Fruit fly (Drosophila melanogaster) whole organism, embryonic: ENCODE data around the gene hry.
A peak's percentile ranks its signal among the peaks of the same experiment; 100 is the strongest.

Experiments used
- Asciz ChIP-seq: fragments of 200-800 bp; sonication (Bioruptor generic); optimal IDR thresholded peaks from 2 replicates; lab custom pipeline; 2017; ENCODE audit warnings: missing biosample characterization, mild to moderate bottlenecking, missing genetic modification characterization, missing genetic modification reagents
- CG10543 ChIP-seq: fragments of 200-800 bp; sonication (Bioruptor generic); optimal IDR thresholded peaks from 3 replicates; lab custom pipeline; 2017; ENCODE audit warnings: missing biosample characterization, mild to moderate bottlenecking, missing genetic modification characterization, moderate library complexity
- CG10959 ChIP-seq: fragments of 200-800 bp; sonication (Bioruptor generic); IDR thresholded peaks from 2 replicates; pipeline ENCODE4 v1.3.6; 2022; ENCODE audit warnings: missing biosample characterization, missing genetic modification characterization
- CG11093 ChIP-seq: fragments of 200-800 bp; sonication (Bioruptor generic); IDR thresholded peaks from 3 replicates; pipeline ENCODE4 v1.3.6; 2022; ENCODE audit warnings: missing biosample characterization, missing genetic modification characterization
- CG12219 ChIP-seq: fragments of 200-800 bp; sonication (Bioruptor generic); optimal IDR thresholded peaks from 3 replicates; lab custom pipeline; 2018; ENCODE audit warnings: missing biosample characterization, mild to moderate bottlenecking, missing genetic modification characterization
- CG13123 ChIP-seq: fragments of 200-800 bp; sonication (Bioruptor generic); optimal IDR thresholded peaks from 2 replicates; lab custom pipeline; 2016; ENCODE audit warnings: missing biosample characterization, missing genetic modification characterization
- CG13894 ChIP-seq: fragments of 200-800 bp; sonication (Bioruptor generic); optimal IDR thresholded peaks from 3 replicates; lab custom pipeline; 2018; ENCODE audit warnings: missing biosample characterization, mild to moderate bottlenecking, missing genetic modification characterization, moderate library complexity
- CG14667 ChIP-seq: fragments of 200-800 bp; sonication (Bioruptor generic); IDR thresholded peaks from 2 replicates; pipeline ENCODE4 v1.3.6; 2022; ENCODE audit warnings: missing biosample characterization, missing genetic modification characterization
- CG14710 ChIP-seq: fragments of 200-800 bp; sonication (Bioruptor generic); optimal IDR thresholded peaks from 3 replicates; lab custom pipeline; 2019; ENCODE audit warnings: missing biosample characterization, mild to moderate bottlenecking, missing genetic modification characterization, moderate library complexity
- CG1792 ChIP-seq: fragments of 200-800 bp; sonication (Bioruptor generic); optimal IDR thresholded peaks from 2 replicates; lab custom pipeline; 2016; ENCODE audit warnings: missing biosample characterization, missing genetic modification characterization
- CG6175 ChIP-seq: fragments of 200-800 bp; sonication (Bioruptor generic); IDR thresholded peaks from 3 replicates; pipeline ENCODE4 v1.3.6; 2022; ENCODE audit warnings: missing biosample characterization, missing genetic modification characterization
- CG6683 ChIP-seq: fragments of 200-800 bp; sonication (Bioruptor generic); optimal IDR thresholded peaks from 2 replicates; lab custom pipeline; 2017; ENCODE audit warnings: missing biosample characterization, mild to moderate bottlenecking, missing genetic modification characterization, missing genetic modification reagents
- CG6689 ChIP-seq: fragments of 200-800 bp; sonication (Bioruptor generic); IDR thresholded peaks from 2 replicates; pipeline ENCODE4 v1.3.6; 2022; ENCODE audit warnings: missing biosample characterization, missing genetic modification characterization
- CG6791 ChIP-seq: fragments of 200-800 bp; sonication (Bioruptor generic); IDR thresholded peaks from 3 replicates; pipeline ENCODE4 v1.3.6; 2022; ENCODE audit warnings: missing biosample characterization, missing genetic modification characterization; ENCODE audit not compliant: partially characterized antibody
- CG6813 ChIP-seq: fragments of 200-800 bp; sonication (Bioruptor generic); optimal IDR thresholded peaks from 2 replicates; lab custom pipeline; 2017; ENCODE audit warnings: missing biosample characterization, missing genetic modification characterization, mild to moderate bottlenecking, moderate library complexity, missing genetic modification reagents
- CG9797 ChIP-seq: fragments of 200-800 bp; sonication (Bioruptor generic); optimal IDR thresholded peaks from 3 replicates; lab custom pipeline; 2018; ENCODE audit warnings: missing biosample characterization, mild to moderate bottlenecking, missing genetic modification characterization
- CG9876 ChIP-seq: fragments of 200-800 bp; sonication (Bioruptor generic); optimal IDR thresholded peaks from 2 replicates; lab custom pipeline; 2016; ENCODE audit warnings: missing biosample characterization, missing genetic modification characterization
- Dbx ChIP-seq: fragments of 200-800 bp; sonication (Bioruptor generic); IDR thresholded peaks from 3 replicates; pipeline ENCODE4 v1.3.6; 2022; ENCODE audit warnings: missing biosample characterization, missing genetic modification characterization
- Dip2 ChIP-seq: fragments of 200-800 bp; sonication (Bioruptor generic); IDR thresholded peaks from 2 replicates; pipeline ENCODE4 v1.3.6; 2022; ENCODE audit warnings: missing biosample characterization, missing genetic modification characterization
- Doc3 ChIP-seq: fragments of 200-800 bp; sonication (Bioruptor generic); IDR thresholded peaks from 3 replicates; pipeline ENCODE4 v1.3.6; 2022; ENCODE audit warnings: missing biosample characterization, missing genetic modification characterization; ENCODE audit not compliant: partially characterized antibody
- Eip74EF ChIP-seq, 2 experiments: fragments of 200-800 bp in 1 of 2; fragments of >200 bp in 1 of 2; sonication (Bioruptor generic) in 1 of 2; optimal IDR thresholded peaks; 2 replicates each; lab custom pipeline; 2017 to 2019; ENCODE audit warnings: missing biosample characterization in 2 of 2, missing genetic modification characterization in 2 of 2, mild to moderate bottlenecking in 1 of 2, moderate library complexity in 1 of 2
- Elba2 ChIP-seq: fragments of 200-800 bp; sonication (Bioruptor generic); optimal IDR thresholded peaks from 3 replicates; lab custom pipeline; 2016; ENCODE audit warnings: missing biosample characterization, missing genetic modification characterization
- Fer1 ChIP-seq: fragments of 200-800 bp; sonication (Bioruptor generic); optimal IDR thresholded peaks from 2 replicates; lab custom pipeline; 2017; ENCODE audit warnings: missing biosample characterization, mild to moderate bottlenecking, missing genetic modification characterization
- Hr78 ChIP-seq, 2 experiments: fragments of 200-800 bp in 1 of 2; fragments of >200 bp in 1 of 2; sonication (Bioruptor generic) in 1 of 2; optimal IDR thresholded peaks; 2 replicates each; lab custom pipeline; 2017 to 2019; ENCODE audit warnings: missing biosample characterization in 2 of 2, missing genetic modification characterization in 2 of 2, mild to moderate bottlenecking in 1 of 2, moderate library complexity in 1 of 2
- Med ChIP-seq: fragments of 200-800 bp; sonication (Bioruptor generic); peaks from one replicate; lab custom pipeline; 2016; ENCODE audit warnings: missing biosample characterization, missing genetic modification characterization, mild to moderate bottlenecking, inconsistent platforms, moderate library complexity
- NK7.1 ChIP-seq: fragments of 200-800 bp; sonication (Bioruptor generic); optimal IDR thresholded peaks from 3 replicates; lab custom pipeline; 2016; ENCODE audit warnings: missing biosample characterization, missing genetic modification characterization
- Neu2 ChIP-seq: fragments of 200-800 bp; sonication (Bioruptor generic); optimal IDR thresholded peaks from 3 replicates; lab custom pipeline; 2016; ENCODE audit warnings: missing biosample characterization, missing genetic modification characterization, borderline replicate concordance
- Nf-YB ChIP-seq: fragments of 200-800 bp; sonication (Bioruptor generic); optimal IDR thresholded peaks from 3 replicates; lab custom pipeline; 2019; ENCODE audit warnings: missing biosample characterization, mild to moderate bottlenecking, missing genetic modification characterization, moderate library complexity
- Pdp1 ChIP-seq, 2 experiments: fragments of 200-800 bp; sonication (Bioruptor generic); optimal IDR thresholded peaks; 3 replicates each; lab custom pipeline; 2016; ENCODE audit warnings: missing biosample characterization in 2 of 2, missing genetic modification characterization in 2 of 2, mild to moderate bottlenecking in 1 of 2, moderate library complexity in 1 of 2
- Ptx1 ChIP-seq: fragments of 200-800 bp; sonication (Bioruptor generic); IDR thresholded peaks from 2 replicates; pipeline ENCODE4 v1.3.6; 2022; ENCODE audit warnings: missing biosample characterization, missing genetic modification characterization
- Ravus ChIP-seq: fragments of 200-800 bp; sonication (Bioruptor generic); IDR thresholded peaks from 2 replicates; pipeline ENCODE4 v1.3.6; 2022; ENCODE audit warnings: missing biosample characterization, missing genetic modification characterization
- Side ChIP-seq: fragments of 200-800 bp; sonication (Bioruptor generic); optimal IDR thresholded peaks from 2 replicates; lab custom pipeline; 2016; ENCODE audit warnings: missing biosample characterization, missing genetic modification characterization
- Ssrp ChIP-seq: fragments of 200-800 bp; sonication (Bioruptor generic); optimal IDR thresholded peaks from 2 replicates; lab custom pipeline; 2018; ENCODE audit warnings: missing biosample characterization, mild to moderate bottlenecking, missing genetic modification characterization, moderate library complexity
- abd-A ChIP-seq: fragments of 200-800 bp; sonication (Bioruptor generic); optimal IDR thresholded peaks from 3 replicates; lab custom pipeline; 2019; ENCODE audit warnings: missing biosample characterization, mild to moderate bottlenecking, missing genetic modification characterization, moderate library complexity
- bbx ChIP-seq: fragments of 200-800 bp; sonication (Bioruptor generic); IDR thresholded peaks from 2 replicates; pipeline ENCODE4 v1.3.6; 2022; ENCODE audit warnings: missing biosample characterization, missing genetic modification characterization; ENCODE audit not compliant: partially characterized antibody
- dimm ChIP-seq: fragments of 200-800 bp; sonication (Bioruptor generic); IDR thresholded peaks from 2 replicates; pipeline ENCODE4 v1.3.6; 2022; ENCODE audit warnings: missing biosample characterization, missing genetic modification characterization
- gfzf ChIP-seq: fragments of 200-800 bp; sonication (Bioruptor generic); optimal IDR thresholded peaks from 2 replicates; lab custom pipeline; 2016; ENCODE audit warnings: missing biosample characterization, mild to moderate bottlenecking, missing genetic modification characterization, moderate library complexity
- ken ChIP-seq: fragments of 200-800 bp; sonication (Bioruptor generic); IDR thresholded peaks from 3 replicates; pipeline ENCODE4 v1.3.6; 2022; ENCODE audit warnings: missing biosample characterization, missing genetic modification characterization
- klu ChIP-seq: fragments of 200-800 bp; sonication (Bioruptor generic); IDR thresholded peaks from 2 replicates; pipeline ENCODE4 v1.3.6; 2022; ENCODE audit warnings: missing biosample characterization, missing genetic modification characterization
- mirr ChIP-seq: fragments of 200-800 bp; sonication (Bioruptor generic); optimal IDR thresholded peaks from 3 replicates; lab custom pipeline; 2018; ENCODE audit warnings: missing biosample characterization, mild to moderate bottlenecking, missing genetic modification characterization
- nerfin-2 ChIP-seq: fragments of 200-800 bp; sonication (Bioruptor generic); IDR thresholded peaks from 2 replicates; pipeline ENCODE4 v1.3.6; 2022; ENCODE audit warnings: missing biosample characterization, missing genetic modification characterization; ENCODE audit not compliant: partially characterized antibody
- pum ChIP-seq: fragments of 200-800 bp; sonication (Bioruptor generic); optimal IDR thresholded peaks from 2 replicates; lab custom pipeline; 2016; ENCODE audit warnings: missing biosample characterization, missing genetic modification characterization
- sd ChIP-seq: fragments of 200-800 bp; sonication (Bioruptor generic); optimal IDR thresholded peaks from 3 replicates; lab custom pipeline; 2018; ENCODE audit warnings: missing biosample characterization, mild to moderate bottlenecking, missing genetic modification characterization, moderate library complexity
- sens ChIP-seq: fragments of 200-800 bp; sonication (Bioruptor generic); peaks from one replicate; lab custom pipeline; 2016; ENCODE audit warnings: missing biosample characterization, missing genetic modification characterization
- ssp ChIP-seq: fragments of 200-800 bp; sonication (Bioruptor generic); IDR thresholded peaks from 2 replicates; pipeline ENCODE4 v1.3.6; 2022; ENCODE audit warnings: missing biosample characterization, missing genetic modification characterization
- trem ChIP-seq: fragments of 200-800 bp; optimal IDR thresholded peaks from 3 replicates; lab custom pipeline; 2019; ENCODE audit warnings: missing biosample characterization, mild to moderate bottlenecking, missing genetic modification characterization, moderate library complexity
- yki ChIP-seq: fragments of >200 bp; optimal IDR thresholded peaks from 3 replicates; lab custom pipeline; 2018
- zen2 ChIP-seq: fragments of 200-800 bp; sonication (Bioruptor generic); IDR thresholded peaks from 3 replicates; pipeline ENCODE4 v1.3.6; 2022; ENCODE audit warnings: missing biosample characterization, missing genetic modification characterization; ENCODE audit not compliant: partially characterized antibody

Gene hry

dm6 chr3L:8697862-8698261 is 22.3 kb downstream of the hry start (continued):
- TF ChIP-seq nerfin-2 (GFP tag; lab: Robert Waterston, UW) (no peak), CG14710 (no peak), klu (no peak), CG6683 (no peak), CG9797 (GFP tag; lab: Kevin White, UChicago) (no peak), abd-A (tag; lab: Kevin White, UChicago) (peak; percentile 65), Dbx (GFP tag; lab: Robert Waterston, UW) (0 out of 3 replicates have a peak, but pooled peaks have one; percentile 28), Med (GFP tag; lab: Kevin White, UChicago) (peak; percentile 39), CG6175 (peak; percentile 81; the same call in 2 of the 3 replicates), CG9876 (GFP tag; lab: Kevin White, UChicago) (no peak), CG12219 (GFP tag; lab: Kevin White, UChicago) (no peak)

- TF ChIP-seq ken: no peak
- no peak for TF ChIP-seq trem
- TF ChIP-seq pum (GFP tag; lab: Kevin White, UChicago): no peak
- peak; percentile 76 for TF ChIP-seq CG10543
- peak; percentile 40 for TF ChIP-seq CG6813 (GFP tag; lab: Kevin White, UChicago)
- TF ChIP-seq ssp (GFP tag; lab: Robert Waterston, UW): no peak
- TF ChIP-seq CG13894 (tag; lab: Kevin White, UChicago): no peak
- TF ChIP-seq yki (lab: Kevin White, UChicago): no peak
- TF ChIP-seq Side (GFP tag; lab: Kevin White, UChicago): no peak
- peak; percentile 41 for TF ChIP-seq sens (GFP tag; lab: Kevin White, UChicago)
- TF ChIP-seq CG10959: no peak
- peak in 1 of 2 experiments; percentile 96 for TF ChIP-seq Hr78 (GFP tag; optimal IDR thresholded peaks at IDR 0.05; lab: Kevin White, UChicago)
- TF ChIP-seq Dip2 (GFP tag; lab: Robert Waterston, UW): no peak
- no peak for TF ChIP-seq Neu2 (GFP tag; lab: Kevin White, UChicago)
- TF ChIP-seq abd-A (tag; lab: Kevin White, UChicago): peak; percentile 23
- no peak for TF ChIP-seq Ravus
- TF ChIP-seq mirr (GFP tag; lab: Kevin White, UChicago): peak; percentile 89
- TF ChIP-seq Nf-YB (GFP tag; lab: Kevin White, UChicago): no peak
- TF ChIP-seq CG14667 (GFP tag; lab: Robert Waterston, UW): no peak
- TF ChIP-seq CG13123 (GFP tag; lab: Kevin White, UChicago): no peak
- no peak for TF ChIP-seq CG11093 (GFP tag; lab: Robert Waterston, UW)
- TF ChIP-seq dimm: no peak
- TF ChIP-seq Asciz: no peak
- TF ChIP-seq Ssrp (tag; lab: Kevin White, UChicago): no peak
- no peak for TF ChIP-seq Elba2 (GFP tag; lab: Kevin White, UChicago)
- TF ChIP-seq Eip74EF (GFP tag; optimal IDR thresholded peaks at IDR 0.05; lab: Kevin White, UChicago): peak in 1 of 2 experiments; percentile 89
- TF ChIP-seq Ptx1 (GFP tag; lab: Robert Waterston, UW): no peak
- TF ChIP-seq gfzf (GFP tag; lab: Kevin White, UChicago): no peak
- TF ChIP-seq Pdp1 (GFP tag; optimal IDR thresholded peaks at IDR 0.05; lab: Kevin White, UChicago): peak in 1 of 2 experiments; percentile 13
- TF ChIP-seq NK7.1 (GFP tag; lab: Kevin White, UChicago): no peak
- TF ChIP-seq CG6791 (GFP tag; lab: Robert Waterston, UW): no peak
- TF ChIP-seq bbx: no peak
- TF ChIP-seq zen2 (GFP tag; lab: Robert Waterston, UW): no peak
- peak; percentile 68 for TF ChIP-seq sd (tag; lab: Kevin White, UChicago)
- TF ChIP-seq CG1792 (GFP tag; lab: Kevin White, UChicago): no peak
- TF ChIP-seq CG6689 (GFP tag; lab: Robert Waterston, UW): no peak
- TF ChIP-seq Fer1 (GFP tag; lab: Kevin White, UChicago): peak; percentile 36
- TF ChIP-seq Doc3 (GFP tag; lab: Robert Waterston, UW): no peak
These were observed 23.1 kb downstream of the hry start for dm6 chr3L:8698493-8699166.
